Fruit fly (Drosophila melanogaster) whole organism, embryonic: ENCODE measurements around the gene CG18557.

Experiments used
- Atf6 ChIP-seq: fragments of 200-800 bp; sonication (Bioruptor generic); IDR thresholded peaks from 2 replicates; pipeline ENCODE4 v1.3.6; 2022; ENCODE audit warnings: missing biosample characterization, missing genetic modification characterization
- Blimp-1 ChIP-seq: fragments of 200-800 bp; sonication (Bioruptor generic); optimal IDR thresholded peaks from 3 replicates; lab custom pipeline; 2018; ENCODE audit warnings: missing biosample characterization, missing genetic modification characterization, mild to moderate bottlenecking, moderate library complexity, missing genetic modification reagents
- BtbVII ChIP-seq: fragments of 200-800 bp; sonication (Bioruptor generic); optimal IDR thresholded peaks from 3 replicates; lab custom pipeline; 2017; ENCODE audit warnings: missing biosample characterization, mild to moderate bottlenecking, missing genetic modification characterization
- CG10274 ChIP-seq: fragments of 200-800 bp; sonication (Bioruptor generic); optimal IDR thresholded peaks from 3 replicates; lab custom pipeline; 2017; ENCODE audit warnings: missing biosample characterization, mild to moderate bottlenecking, missing genetic modification characterization
- CG13287 ChIP-seq: fragments of 200-800 bp; sonication (Bioruptor generic); IDR thresholded peaks from 2 replicates; pipeline ENCODE4 v1.3.6; 2022; ENCODE audit warnings: missing biosample characterization, missing genetic modification characterization; ENCODE audit not compliant: partially characterized antibody
- CG13775 ChIP-seq: fragments of 200-800 bp; sonication (Bioruptor generic); optimal IDR thresholded peaks from 3 replicates; lab custom pipeline; 2017; ENCODE audit warnings: missing biosample characterization, mild to moderate bottlenecking, missing genetic modification characterization
- CG13894 ChIP-seq: fragments of 200-800 bp; sonication (Bioruptor generic); optimal IDR thresholded peaks from 3 replicates; lab custom pipeline; 2018; ENCODE audit warnings: missing biosample characterization, mild to moderate bottlenecking, missing genetic modification characterization, moderate library complexity
- CG14441 ChIP-seq: fragments of 200-800 bp; sonication (Bioruptor generic); IDR thresholded peaks from 2 replicates; pipeline ENCODE4 v1.3.6; 2022; ENCODE audit warnings: missing biosample characterization, missing genetic modification characterization
- CG16813 ChIP-seq: fragments of 200-800 bp; sonication (Bioruptor generic); IDR thresholded peaks from 3 replicates; pipeline ENCODE4 v1.3.6; 2022; ENCODE audit warnings: missing biosample characterization, missing genetic modification characterization; ENCODE audit not compliant: partially characterized antibody
- CG17359 ChIP-seq: fragments of 200-800 bp; sonication (Bioruptor generic); optimal IDR thresholded peaks from 3 replicates; lab custom pipeline; 2018; ENCODE audit warnings: missing biosample characterization, mild to moderate bottlenecking, missing genetic modification characterization, moderate library complexity
- CG17385 ChIP-seq: fragments of 200-800 bp; sonication (Bioruptor generic); optimal IDR thresholded peaks from 3 replicates; lab custom pipeline; 2018; ENCODE audit warnings: missing biosample characterization, mild to moderate bottlenecking, missing genetic modification characterization
- CG18476 ChIP-seq: fragments of 200-800 bp; sonication (Bioruptor generic); optimal IDR thresholded peaks from 2 replicates; lab custom pipeline; 2016; ENCODE audit warnings: missing biosample characterization, mild to moderate bottlenecking, missing genetic modification characterization
- CG18599 ChIP-seq: fragments of 200-800 bp; sonication (Bioruptor generic); optimal IDR thresholded peaks from 3 replicates; lab custom pipeline; 2017; ENCODE audit warnings: missing biosample characterization, missing genetic modification characterization, mild to moderate bottlenecking, moderate library complexity, missing genetic modification reagents
- CG18619 ChIP-seq: fragments of 200-800 bp; sonication (Bioruptor generic); optimal IDR thresholded peaks from 3 replicates; lab custom pipeline; 2017; ENCODE audit warnings: missing biosample characterization, mild to moderate bottlenecking, missing genetic modification characterization
- CG2120 ChIP-seq: fragments of 200-800 bp; sonication (Bioruptor generic); optimal IDR thresholded peaks from 3 replicates; lab custom pipeline; 2016; ENCODE audit warnings: missing biosample characterization, missing genetic modification characterization
- CG3281 ChIP-seq: fragments of 200-800 bp; sonication (Bioruptor generic); optimal IDR thresholded peaks from 3 replicates; lab custom pipeline; 2017; ENCODE audit warnings: missing biosample characterization, mild to moderate bottlenecking, missing genetic modification characterization
- CG33557 ChIP-seq: fragments of 200-800 bp; sonication (Bioruptor generic); optimal IDR thresholded peaks from 2 replicates; lab custom pipeline; 2019; ENCODE audit warnings: missing biosample characterization, mild to moderate bottlenecking, missing genetic modification characterization, moderate library complexity
- CG3847 ChIP-seq: fragments of 200-800 bp; sonication (Bioruptor generic); IDR thresholded peaks from 2 replicates; pipeline ENCODE4 v1.3.6; 2022; ENCODE audit warnings: missing biosample characterization, missing genetic modification characterization
- CG4730 ChIP-seq: fragments of 200-800 bp; sonication (Bioruptor generic); IDR thresholded peaks from 2 replicates; pipeline ENCODE4 v1.3.6; 2022; ENCODE audit warnings: missing biosample characterization, missing genetic modification characterization
- CG6175 ChIP-seq: fragments of 200-800 bp; sonication (Bioruptor generic); IDR thresholded peaks from 3 replicates; pipeline ENCODE4 v1.3.6; 2022; ENCODE audit warnings: missing biosample characterization, missing genetic modification characterization
- CG7839 ChIP-seq: fragments of 200-800 bp; sonication (Bioruptor generic); optimal IDR thresholded peaks from 3 replicates; lab custom pipeline; 2018; ENCODE audit warnings: missing biosample characterization, mild to moderate bottlenecking, missing genetic modification characterization, moderate library complexity
- CG7987 ChIP-seq: fragments of 200-800 bp; sonication (Bioruptor generic); optimal IDR thresholded peaks from 2 replicates; lab custom pipeline; 2018; ENCODE audit warnings: missing biosample characterization, mild to moderate bottlenecking, missing genetic modification characterization, moderate library complexity
- CkIIα-i1 ChIP-seq: fragments of 200-800 bp; sonication (Bioruptor generic); IDR thresholded peaks from 2 replicates; pipeline ENCODE4 v1.3.6; 2022; ENCODE audit warnings: missing biosample characterization, missing genetic modification characterization
- Dek ChIP-seq: fragments of 200-800 bp; sonication (Bioruptor generic); optimal IDR thresholded peaks from 3 replicates; lab custom pipeline; 2019; ENCODE audit warnings: missing biosample characterization, mild to moderate bottlenecking, missing genetic modification characterization, moderate library complexity
- GATAe ChIP-seq: fragments of 200-800 bp; sonication (Bioruptor generic); conservative IDR thresholded peaks from 2 replicates; pipeline ENCODE4 v1.3.6; 2022; ENCODE audit warnings: missing biosample characterization, missing genetic modification characterization
- Gug ChIP-seq: fragments of 200-800 bp; sonication (Bioruptor generic); IDR thresholded peaks from 4 replicates; pipeline ENCODE4 v1.3.6; 2022; ENCODE audit warnings: missing biosample characterization, missing genetic modification characterization
- Hmr ChIP-seq: fragments of 200-800 bp; sonication (Bioruptor generic); optimal IDR thresholded peaks from 3 replicates; lab custom pipeline; 2017; ENCODE audit warnings: mild to moderate bottlenecking, missing biosample characterization, missing genetic modification reagents, missing genetic modification characterization
- Hsf ChIP-seq: fragments of 200-800 bp; sonication (Bioruptor generic); optimal IDR thresholded peaks from 3 replicates; lab custom pipeline; 2016; ENCODE audit warnings: missing biosample characterization, missing genetic modification characterization
- Nf-YB ChIP-seq: fragments of 200-800 bp; sonication (Bioruptor generic); optimal IDR thresholded peaks from 3 replicates; lab custom pipeline; 2019; ENCODE audit warnings: missing biosample characterization, mild to moderate bottlenecking, missing genetic modification characterization, moderate library complexity
- Oaz ChIP-seq: fragments of 200-800 bp; sonication (Bioruptor generic); IDR thresholded peaks from 2 replicates; pipeline ENCODE4 v1.3.6; 2022; ENCODE audit warnings: missing biosample characterization, missing genetic modification characterization
- PHDP ChIP-seq: fragments of 200-800 bp; sonication (Bioruptor generic); optimal IDR thresholded peaks from 3 replicates; lab custom pipeline; 2018; ENCODE audit warnings: missing biosample characterization, mild to moderate bottlenecking, missing genetic modification characterization, moderate library complexity
- Rfx ChIP-seq: fragments of 200-800 bp; sonication (Bioruptor generic); IDR thresholded peaks from 2 replicates; pipeline ENCODE4 v1.3.6; 2022; ENCODE audit warnings: missing biosample characterization, missing genetic modification characterization
- Spps ChIP-seq: fragments of 200-800 bp; sonication (Bioruptor generic); optimal IDR thresholded peaks from 2 replicates; lab custom pipeline; 2018; ENCODE audit warnings: missing biosample characterization, mild to moderate bottlenecking, missing genetic modification characterization
- ase ChIP-seq: fragments of 200-800 bp; sonication (Bioruptor generic); IDR thresholded peaks from 3 replicates; pipeline ENCODE4 v1.3.6; 2022; ENCODE audit warnings: missing biosample characterization, missing genetic modification characterization
- bab2 ChIP-seq: fragments of 200-800 bp; sonication (Bioruptor generic); optimal IDR thresholded peaks from 2 replicates; lab custom pipeline; 2016; ENCODE audit warnings: missing biosample characterization, missing genetic modification characterization
- bsh ChIP-seq, 2 experiments: fragments of 200-800 bp; sonication (Bioruptor generic); optimal IDR thresholded peaks; 2 replicates each; lab custom pipeline; 2017 to 2018; ENCODE audit warnings: mild to moderate bottlenecking in 2 of 2, missing biosample characterization in 2 of 2, missing genetic modification characterization in 2 of 2, moderate library complexity in 1 of 2
- crp ChIP-seq, 2 experiments: fragments of 200-800 bp; sonication (Bioruptor generic); optimal IDR thresholded peaks; 2 replicates in 1 of 2; 3 replicates in 1 of 2; lab custom pipeline; 2017; ENCODE audit warnings: missing biosample characterization in 2 of 2, missing genetic modification characterization in 2 of 2, mild to moderate bottlenecking in 1 of 2, moderate library complexity in 1 of 2
- cwo ChIP-seq: fragments of 200-800 bp; sonication (Bioruptor generic); optimal IDR thresholded peaks from 3 replicates; lab custom pipeline; 2017; ENCODE audit warnings: missing biosample characterization, missing genetic modification characterization, mild to moderate bottlenecking, moderate library complexity, missing genetic modification reagents
- ems ChIP-seq: fragments of 200-800 bp; sonication (Bioruptor generic); optimal IDR thresholded peaks from 3 replicates; lab custom pipeline; 2016; ENCODE audit warnings: missing biosample characterization, missing genetic modification characterization
- jumu ChIP-seq: fragments of 200-800 bp; sonication (Bioruptor generic); optimal IDR thresholded peaks from 3 replicates; lab custom pipeline; 2016; ENCODE audit warnings: missing biosample characterization, missing genetic modification characterization
- lab ChIP-seq: fragments of 200-800 bp; sonication (Bioruptor generic); optimal IDR thresholded peaks from 3 replicates; lab custom pipeline; 2017; ENCODE audit warnings: missing biosample characterization, missing genetic modification characterization, mild to moderate bottlenecking, moderate library complexity, missing genetic modification reagents
- luna ChIP-seq: fragments of 200-800 bp; sonication (Bioruptor generic); optimal IDR thresholded peaks from 2 replicates; lab custom pipeline; 2016; ENCODE audit warnings: missing biosample characterization, missing genetic modification characterization
- repo ChIP-seq: fragments of 200-800 bp; sonication (Bioruptor generic); optimal IDR thresholded peaks from 2 replicates; lab custom pipeline; 2016; ENCODE audit warnings: missing biosample characterization, missing genetic modification characterization
- sd ChIP-seq: fragments of 200-800 bp; sonication (Bioruptor generic); optimal IDR thresholded peaks from 3 replicates; lab custom pipeline; 2018; ENCODE audit warnings: missing biosample characterization, mild to moderate bottlenecking, missing genetic modification characterization, moderate library complexity
- stc ChIP-seq: fragments of 200-800 bp; sonication (Bioruptor generic); IDR thresholded peaks from 2 replicates; pipeline ENCODE4 v1.3.6; 2022; ENCODE audit warnings: missing biosample characterization, missing genetic modification characterization
- tna ChIP-seq: fragments of 200-800 bp; sonication (Bioruptor generic); IDR thresholded peaks from 2 replicates; pipeline ENCODE4 v1.3.6; 2022; ENCODE audit warnings: missing biosample characterization, missing genetic modification characterization; ENCODE audit not compliant: partially characterized antibody
- tup ChIP-seq: fragments of 200-800 bp; sonication (Bioruptor generic); optimal IDR thresholded peaks from 2 replicates; lab custom pipeline; 2016; ENCODE audit warnings: missing biosample characterization, mild to moderate bottlenecking, missing genetic modification characterization, moderate library complexity
- unpg ChIP-seq: fragments of 200-800 bp; sonication (Bioruptor generic); optimal IDR thresholded peaks from 3 replicates; lab custom pipeline; 2018; ENCODE audit warnings: missing biosample characterization, mild to moderate bottlenecking, missing genetic modification characterization, moderate library complexity

CG18557 gene

DNA sequence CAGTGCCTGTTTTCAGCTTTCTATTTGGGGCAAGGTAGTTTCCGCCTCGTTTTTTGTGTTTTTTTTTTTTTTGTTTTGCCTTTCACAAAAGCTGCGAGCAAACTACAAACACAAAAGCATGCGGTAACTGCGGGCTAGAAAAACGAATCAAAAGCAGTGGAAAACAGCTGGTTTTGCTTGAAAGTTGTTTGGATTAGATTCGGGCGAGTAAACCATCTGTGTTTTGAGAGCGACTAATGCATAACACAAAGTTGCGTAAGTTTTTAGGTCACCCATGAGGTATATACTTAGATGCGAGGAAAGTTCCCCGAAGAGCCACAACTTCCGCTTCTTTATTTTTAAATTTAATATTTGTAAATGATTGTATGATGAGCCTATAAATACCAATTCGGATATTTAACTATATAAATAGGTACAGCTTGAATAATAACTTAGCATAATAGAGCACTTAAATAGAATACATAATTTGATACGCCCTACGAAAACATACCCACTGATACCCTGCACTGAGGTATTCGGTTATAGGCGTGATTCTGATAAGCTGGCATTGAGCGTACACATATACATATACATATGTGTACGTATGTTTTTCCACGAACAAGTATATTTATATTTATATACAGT is 26.9 kb upstream of the CG18557 start (continued):
- TF ChIP-seq CG7839 (tag; lab: Kevin White, UChicago) (peak; percentile 72), CG18619 (GFP tag; lab: Kevin White, UChicago) (peak; percentile 49), Rfx (GFP tag; lab: Robert Waterston, UW) (peak; percentile 62), crp (GFP tag; optimal IDR thresholded peaks at IDR 0.05; lab: Kevin White, UChicago) (peak in 1 of 2 experiments; percentile 34), CG18599 (peak; percentile 78), luna (no peak), bsh (GFP tag; optimal IDR thresholded peaks at IDR 0.05; lab: Kevin White, UChicago) (no peak), jumu (GFP tag; lab: Kevin White, UChicago) (no peak), ems (peak; percentile 10), repo (GFP tag; lab: Kevin White, UChicago) (no peak), CG13894 (peak; percentile 21), ase (GFP tag; lab: Robert Waterston, UW) (0 out of 3 replicates have a peak, but pooled peaks have one; percentile 17), Atf6 (GFP tag; lab: Robert Waterston, UW) (peak; percentile 72), CG10274 (GFP tag; lab: Kevin White, UChicago) (peak; percentile 61), tna (GFP tag; lab: Robert Waterston, UW) (no peak), CkIIα-i1 (no peak), CG3847 (GFP tag; lab: Robert Waterston, UW) (0 out of 2 replicates have a peak, but pooled peaks have one; percentile 19), CG4730 (GFP tag; lab: Robert Waterston, UW) (peak; percentile 45; the same call in 1 of the 2 replicates), cwo (peak; percentile 71), PHDP (tag; lab: Kevin White, UChicago) (peak; percentile 13), Blimp-1 (GFP tag; lab: Kevin White, UChicago) (peak; percentile 56), sd (peak; percentile 95), CG33557 (GFP tag; lab: Kevin White, UChicago) (no peak), CG17359 (peak; percentile 49), lab (peak; percentile 59), CG2120 (peak; percentile 44), Oaz (0 out of 2 replicates have a peak, but pooled peaks have one; percentile 17), CG16813 (GFP tag; lab: Robert Waterston, UW) (no peak), GATAe (GFP tag; lab: Robert Waterston, UW) (no peak), CG7987 (GFP tag; lab: Kevin White, UChicago) (peak; percentile 91), CG6175 (GFP tag; lab: Robert Waterston, UW) (0 out of 3 replicates have a peak, but pooled peaks have one; percentile 4), CG14441 (GFP tag; lab: Robert Waterston, UW) (no peak), CG17385 (GFP tag; lab: Kevin White, UChicago) (peak; percentile 30), Nf-YB (peak; percentile 11), tup (GFP tag; lab: Kevin White, UChicago) (peak; percentile 20), Spps (tag; lab: Kevin White, UChicago) (no peak), Gug (0 out of 4 replicates have a peak, but pooled peaks have one; percentile 5), Dek (tag; lab: Kevin White, UChicago) (peak; percentile 48), CG13775 (GFP tag; lab: Kevin White, UChicago) (no peak), stc (GFP tag; lab: Robert Waterston, UW) (peak; percentile 28; the same call in 1 of the 2 replicates), Hsf (GFP tag; lab: Kevin White, UChicago) (peak; percentile 9), CG13287 (GFP tag; lab: Robert Waterston, UW) (0 out of 2 replicates have a peak, but pooled peaks have one; percentile 12), CG3281 (GFP tag; lab: Kevin White, UChicago) (peak; percentile 34), Hmr (GFP tag; lab: Kevin White, UChicago) (peak; percentile 67), bab2 (GFP tag; lab: Kevin White, UChicago) (no peak), unpg (GFP tag; lab: Kevin White, UChicago) (peak; percentile 12), CG18476 (no peak), BtbVII (GFP tag; lab: Kevin White, UChicago) (peak; percentile 51)
